Fruit fly (Drosophila melanogaster) whole organism, larva: ENCODE data around the gene CG42728.

Experiments
- noc ChIP-seq: fragments of 200-800 bp; sonication (Bioruptor generic); optimal IDR thresholded peaks from 3 replicates; lab custom pipeline; 2019; ENCODE audit warnings: missing biosample characterization, mild to moderate bottlenecking, missing genetic modification characterization, moderate library complexity

The CG42728 gene

DNA sequence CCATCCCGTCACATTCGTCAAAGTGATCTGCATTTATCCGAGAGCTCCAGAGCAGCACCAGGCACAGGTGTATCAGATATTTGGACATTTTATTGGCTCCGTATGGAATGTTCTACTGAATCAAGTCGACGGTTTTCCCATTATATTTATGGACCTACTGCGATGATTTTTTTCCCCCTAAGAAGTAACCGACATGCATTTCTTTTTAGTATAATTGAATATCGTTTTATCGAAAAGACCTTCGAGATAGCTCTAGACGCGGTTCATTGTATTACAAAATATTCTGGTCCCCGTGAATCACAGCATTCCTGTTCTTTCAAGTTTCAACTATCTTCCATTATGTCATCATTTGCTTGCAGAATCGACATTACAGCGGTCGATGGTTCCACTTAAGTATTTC is 1.1 kb upstream of the CG42728 start, which contains the start of gene obst-H:
Gene obst-H (minus strand): TSS at position 101 of the 400 bp plus-strand sequence.
- no peak for TF ChIP-seq noc (tag; lab: Kevin White, UChicago)

DNA sequence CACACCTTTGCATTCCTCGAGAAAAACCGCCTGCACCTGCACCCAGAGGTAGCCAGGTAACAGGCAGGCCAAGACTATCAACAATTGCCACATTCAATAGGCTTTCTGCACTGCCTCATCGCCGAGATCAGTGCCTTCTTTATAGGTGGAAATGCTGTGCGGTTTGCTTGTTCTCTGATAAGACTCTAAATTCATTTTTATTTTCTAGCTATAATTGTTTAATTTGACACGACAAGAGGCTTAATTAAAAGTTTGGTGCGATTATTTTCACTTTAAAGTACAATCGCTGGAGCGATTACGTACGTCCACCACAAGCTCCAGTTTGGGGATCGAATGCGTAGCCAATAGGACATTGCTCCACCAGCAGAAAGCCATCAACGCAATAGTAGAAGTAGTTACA is 580 bp downstream of the CG42728 start, which contains the start of gene CG42729:
Gene CG42729 (minus strand): TSS at position 101 of the 400 bp plus-strand sequence.
- no peak for TF ChIP-seq noc (tag; lab: Kevin White, UChicago)

DNA sequence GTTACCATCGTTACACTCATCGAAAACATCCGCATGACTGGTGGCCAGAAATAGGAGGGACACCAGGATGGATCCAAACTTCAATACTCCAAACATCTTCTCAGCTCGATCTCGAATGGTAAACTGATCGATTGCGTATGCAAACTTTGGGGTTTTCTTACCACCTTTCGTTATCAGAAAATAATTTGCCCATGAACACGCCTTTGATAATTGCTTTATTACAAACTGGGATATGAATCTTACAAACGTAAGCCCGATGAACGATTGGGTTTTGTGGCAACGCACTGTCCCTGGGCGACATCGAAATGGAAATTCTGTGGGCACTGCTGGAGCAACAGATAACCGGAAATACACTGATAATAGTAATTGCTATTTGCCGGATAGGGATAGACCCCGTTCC is 1.3 kb downstream of the CG42728 start, which contains the start of gene CG33985:
Gene CG33985 (minus strand): TSS at position 101 of the 400 bp plus-strand sequence.
- no peak for TF ChIP-seq noc (tag; lab: Kevin White, UChicago)

DNA sequence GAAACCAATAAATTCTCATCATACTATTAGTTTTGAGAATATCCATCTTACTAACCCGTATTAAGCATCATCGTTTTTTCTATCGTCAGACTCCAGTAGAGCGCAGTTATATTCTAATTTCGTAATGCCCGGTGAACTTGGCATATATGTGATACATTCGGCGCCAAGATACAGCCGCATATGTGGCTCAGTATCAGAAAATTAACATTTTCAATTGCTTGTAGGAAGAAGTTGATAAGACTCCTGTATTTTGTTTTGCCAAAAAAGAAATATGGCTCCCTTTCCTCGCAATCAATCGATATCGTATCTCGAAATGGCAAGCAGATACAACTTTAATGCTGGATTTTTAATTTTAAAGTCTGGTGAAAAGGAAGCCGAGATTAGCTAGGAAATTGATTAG is 2.8 kb downstream of the CG42728 start, which contains the start of gene CG33986:
Gene CG33986 (minus strand): TSS at position 101 of the 400 bp plus-strand sequence.
- TF ChIP-seq noc (tag; lab: Kevin White, UChicago): no peak

DNA sequence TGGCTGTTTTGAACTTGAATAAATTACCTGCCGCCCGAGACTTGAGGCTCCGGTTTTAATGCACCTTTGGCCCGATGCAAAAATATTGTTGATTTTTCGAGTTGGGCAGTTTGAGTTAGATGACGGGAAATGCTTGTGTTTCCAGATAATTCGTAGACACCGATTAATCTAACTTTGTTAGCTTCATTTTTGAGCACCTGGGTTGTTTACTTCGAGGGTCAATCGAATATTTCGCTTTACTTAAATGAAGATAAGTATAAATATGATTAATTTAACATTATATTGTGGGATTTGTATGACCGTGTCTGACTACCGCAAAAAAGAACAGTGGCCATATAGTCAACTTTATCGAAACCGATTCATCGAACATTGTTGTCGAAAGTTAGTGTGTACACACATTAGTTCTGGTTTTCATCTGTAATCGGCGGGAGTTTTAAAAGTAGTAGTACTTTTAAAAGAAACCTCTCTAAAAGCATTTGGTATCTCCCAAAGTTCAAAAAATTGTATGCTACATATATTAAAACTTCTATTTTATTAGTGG is 4.1 kb downstream of the CG42728 start, which contains the start of gene CG7945:
Gene CG7945 (minus strand): TSS at position 332 of the 541 bp plus-strand sequence.
- no peak for TF ChIP-seq noc (tag; lab: Kevin White, UChicago)

DNA sequence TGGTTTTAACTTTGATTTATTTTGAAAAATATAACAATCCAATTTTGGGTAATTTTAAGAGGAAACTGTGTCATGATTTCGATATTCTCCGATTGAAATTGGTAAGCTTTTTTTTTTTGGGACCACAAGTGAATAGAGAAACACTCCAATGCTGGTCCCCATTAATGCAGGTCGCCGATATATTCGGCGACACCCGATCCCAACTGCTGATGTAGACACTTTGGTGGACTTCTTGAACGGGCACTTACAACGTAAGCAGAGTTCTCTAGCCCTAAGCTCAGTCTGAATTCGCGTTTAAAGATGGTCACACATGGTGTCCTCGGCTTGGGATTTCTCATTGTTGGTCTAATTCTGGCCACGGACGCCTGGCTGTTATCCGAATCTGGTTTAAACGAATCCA is 7.7 kb downstream of the CG42728 start, which contains the start of gene yellow-k:
Gene yellow-k (plus strand): TSS at position 301 of the 400 bp plus-strand sequence.
- TF ChIP-seq noc (tag; lab: Kevin White, UChicago): no peak

DNA sequence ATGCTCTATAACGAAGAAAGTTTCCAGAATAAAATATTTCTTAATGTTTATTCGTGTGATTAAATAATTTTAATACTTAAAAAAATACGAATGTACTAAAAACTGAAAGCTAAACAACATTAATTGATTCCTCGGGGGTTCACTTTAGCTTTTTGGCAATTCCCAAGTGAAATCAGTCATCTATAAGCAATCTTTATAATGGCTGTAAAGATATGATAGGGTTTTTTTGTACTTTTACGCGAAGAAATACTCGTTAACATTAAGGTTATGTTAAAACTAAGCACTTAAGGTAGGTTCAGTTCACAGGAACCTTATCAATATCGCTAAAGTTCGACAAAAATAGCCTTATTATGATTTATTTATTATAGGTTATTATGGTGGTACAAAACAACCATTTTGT is 8.1 kb downstream of the CG42728 start:
- TF ChIP-seq noc (tag; lab: Kevin White, UChicago): no peak

DNA sequence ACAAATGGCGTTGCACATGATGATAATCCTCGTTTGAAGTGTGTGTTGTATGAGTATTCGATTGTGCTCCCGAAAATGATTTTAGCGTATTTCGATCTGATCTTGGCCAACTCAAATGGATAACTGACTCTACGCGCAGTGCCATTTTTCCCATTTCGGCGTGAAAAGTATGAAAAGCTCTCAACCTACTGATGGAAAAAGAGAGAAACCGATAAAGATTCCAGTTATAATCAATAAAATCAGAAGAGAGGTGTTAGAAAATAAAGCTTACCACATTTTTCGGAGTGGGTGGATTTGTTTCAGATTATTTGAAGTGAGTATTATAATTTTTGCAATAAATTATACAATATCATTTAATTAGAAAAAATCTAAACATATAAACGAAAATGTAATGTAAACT is 8.5 kb downstream of the CG42728 start, which contains the start of gene mex1:
Gene mex1 (minus strand): TSS at position 101 of the 400 bp plus-strand sequence.
- no peak for TF ChIP-seq noc (tag; lab: Kevin White, UChicago)

DNA sequence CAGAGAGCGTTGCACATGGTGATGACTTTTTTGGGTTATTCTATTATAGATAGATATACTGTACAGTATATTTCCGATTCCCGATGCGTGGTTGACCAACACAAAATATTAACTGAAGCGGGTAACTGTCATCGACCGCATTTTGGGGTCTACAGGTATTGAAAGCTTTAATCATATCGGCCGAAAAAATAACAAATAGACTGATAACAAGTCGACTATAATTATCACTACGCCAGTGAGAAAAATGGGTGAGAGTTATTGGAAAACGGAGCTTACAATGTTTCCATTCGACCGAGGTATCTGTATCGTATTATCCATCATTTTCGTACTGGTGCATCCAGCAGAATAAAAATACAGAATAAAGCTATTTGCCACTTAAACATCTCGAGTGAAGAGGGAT is 9.7 kb downstream of the CG42728 start:
- no peak for TF ChIP-seq noc (tag; lab: Kevin White, UChicago)

DNA sequence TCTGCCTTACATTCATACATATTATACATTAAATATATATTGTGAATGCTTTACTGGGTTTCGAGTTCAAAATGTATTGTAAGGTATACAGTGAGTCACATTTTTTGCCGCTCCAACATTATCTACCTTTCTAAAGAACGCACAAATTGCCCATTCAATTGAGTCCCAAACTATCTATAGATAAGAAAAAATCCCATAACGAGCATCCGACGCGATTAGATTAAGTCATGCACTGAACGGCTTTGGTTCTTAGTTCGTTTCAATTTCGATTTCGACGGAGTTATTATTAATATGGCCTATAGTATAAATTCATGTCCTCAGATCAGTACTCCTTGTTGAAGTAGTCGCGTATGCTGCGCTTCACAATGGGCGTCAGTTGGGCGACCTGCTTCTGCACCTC is 10.5 kb downstream of the CG42728 start:
- TF ChIP-seq noc (tag; lab: Kevin White, UChicago): no peak

DNA sequence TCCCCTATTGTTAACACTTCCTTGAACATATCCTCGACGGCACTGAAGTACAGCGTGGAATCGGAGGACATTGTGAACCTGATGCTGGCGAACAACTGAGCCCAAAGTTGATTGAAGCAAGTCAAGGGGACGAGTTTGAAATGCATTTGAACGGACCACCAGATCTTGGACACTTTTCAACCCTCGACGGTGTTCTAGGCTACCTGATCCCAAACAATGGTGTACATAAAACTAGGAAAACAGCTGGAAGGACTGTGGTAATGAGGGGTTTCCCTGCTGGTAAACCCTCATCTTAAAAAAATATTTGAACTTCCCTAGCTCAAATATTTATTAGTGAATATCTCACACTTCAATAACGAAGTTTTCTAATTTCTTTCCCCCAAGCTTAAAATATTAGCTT is 11.0 kb downstream of the CG42728 start, which contains the start of gene CG13454:
Gene CG13454 (minus strand): TSS at position 101 of the 400 bp plus-strand sequence.
- no peak for TF ChIP-seq noc (tag; lab: Kevin White, UChicago)

DNA sequence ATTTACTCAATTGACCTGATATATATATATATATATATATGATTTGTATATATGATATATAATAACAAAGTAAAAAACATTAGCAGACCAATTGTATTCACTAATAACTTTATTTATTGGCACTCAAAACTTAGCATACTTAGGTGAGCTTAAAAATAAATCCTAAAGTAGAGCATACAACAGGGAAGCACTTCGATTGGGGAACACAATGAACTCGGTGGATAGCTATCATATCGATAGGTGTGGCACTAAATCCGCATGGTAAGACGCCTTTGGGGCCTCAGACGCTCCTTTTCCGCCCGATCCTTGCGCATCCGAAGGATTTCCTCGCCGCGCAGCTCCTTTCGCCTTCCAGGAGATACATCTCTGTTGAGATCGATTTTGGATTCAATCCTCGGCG is 11.6 kb downstream of the CG42728 start:
- no peak for TF ChIP-seq noc (tag; lab: Kevin White, UChicago)

DNA sequence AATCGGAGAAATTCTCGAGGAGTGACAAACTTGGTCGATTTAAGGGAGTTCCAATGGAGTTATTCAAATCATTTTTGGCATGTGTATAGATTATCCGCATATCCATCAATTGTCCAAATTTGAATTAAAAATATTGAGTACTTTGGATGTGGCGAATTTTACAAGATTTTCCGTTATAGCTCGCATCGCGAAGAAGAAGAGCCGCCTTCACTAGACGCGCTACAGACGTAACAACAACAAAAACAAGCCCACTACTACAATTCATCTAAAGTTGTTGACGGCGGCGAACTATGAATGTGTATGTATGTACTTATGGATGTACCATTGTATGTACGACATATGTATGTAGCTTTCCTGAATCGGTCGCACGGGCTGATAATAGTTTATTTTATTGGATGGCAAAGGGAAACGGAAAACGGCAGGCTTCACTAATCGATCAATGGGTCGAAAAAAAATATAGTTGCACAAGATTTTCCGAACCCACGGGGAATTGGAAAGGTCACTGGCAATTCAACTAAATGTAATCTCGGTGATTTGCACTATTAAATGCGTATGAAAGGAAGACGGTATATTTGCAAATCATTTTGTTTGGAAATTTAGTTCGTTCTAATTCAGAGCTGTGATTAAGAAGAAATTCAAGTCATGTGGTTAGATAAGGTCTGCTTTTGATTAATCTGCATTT is 13.0 kb downstream of the CG42728 start:
- peak; percentile 3 for TF ChIP-seq noc (tag; lab: Kevin White, UChicago)

DNA sequence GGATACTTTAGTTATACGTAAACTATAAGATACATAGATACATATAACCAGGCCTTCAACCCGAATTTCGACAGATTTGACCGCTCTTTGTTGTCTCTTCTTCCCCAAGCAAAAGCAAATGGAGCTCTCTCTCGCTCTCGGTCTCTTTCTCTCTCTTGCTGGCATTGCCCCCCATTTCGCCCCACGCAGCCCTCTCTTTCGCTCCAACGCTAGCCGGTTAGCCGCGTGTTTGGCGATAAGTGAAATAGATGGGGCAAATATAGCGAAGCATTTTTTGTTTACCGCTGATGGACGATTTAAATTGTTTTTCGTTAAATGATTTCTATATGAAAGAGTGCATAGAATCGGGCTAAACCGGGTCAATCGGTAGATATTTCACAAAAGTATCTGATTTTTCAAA is 13.6 kb downstream of the CG42728 start:
- peak; percentile 61 for TF ChIP-seq noc (tag; lab: Kevin White, UChicago)

DNA sequence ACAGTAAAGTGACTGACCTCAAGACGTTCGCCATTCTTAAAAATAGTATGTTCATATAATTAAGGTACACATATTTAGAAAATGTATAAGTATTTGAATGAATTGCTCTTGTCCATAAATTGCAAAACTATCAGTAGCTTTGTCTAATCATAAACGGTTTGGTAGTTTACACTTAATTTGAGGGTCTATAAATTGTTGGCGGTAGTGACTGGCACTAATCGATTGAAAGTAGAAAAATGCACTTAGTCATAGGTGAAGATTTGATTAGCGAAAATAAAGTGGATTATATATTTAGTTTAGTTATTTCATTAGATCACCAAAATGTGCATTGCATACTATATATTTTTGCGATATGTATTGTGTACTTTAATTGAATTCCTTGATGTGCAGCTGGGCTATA is 14.3 kb downstream of the CG42728 start:
- TF ChIP-seq noc (tag; lab: Kevin White, UChicago): peak; percentile 42

DNA sequence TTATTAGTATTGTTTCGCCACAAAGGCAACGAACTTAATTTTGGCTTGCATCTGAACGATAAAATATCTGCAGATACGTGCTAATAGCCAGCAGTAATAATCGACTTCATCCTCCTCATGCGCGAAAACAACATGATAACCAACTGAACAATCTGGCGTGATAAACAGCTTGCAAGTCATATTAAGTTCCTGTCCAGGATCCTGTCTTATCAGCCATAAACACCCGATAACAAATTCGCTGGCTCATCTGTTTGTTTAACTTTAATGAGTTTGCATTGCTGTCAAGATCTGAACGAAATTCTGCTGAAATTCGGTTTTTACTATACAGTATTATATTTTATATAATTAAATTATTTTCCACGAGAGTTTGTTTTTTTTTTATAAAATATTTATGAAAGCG is 14.7 kb downstream of the CG42728 start:
- no peak for TF ChIP-seq noc (tag; lab: Kevin White, UChicago)
